Fruit fly (Drosophila melanogaster) whole organism, adult: Measurements from ENCODE around the gene fabp.

ENCODE experiments used
- CG11617 ChIP-seq: fragments of 200-800 bp; sonication (Bioruptor generic); optimal IDR thresholded peaks from 2 replicates; lab custom pipeline; 2017; ENCODE audit warnings: mild to moderate bottlenecking, missing biosample characterization, missing genetic modification reagents, missing genetic modification characterization
- CG12768 ChIP-seq: fragments of 200-800 bp; sonication (Bioruptor generic); optimal IDR thresholded peaks from 2 replicates; lab custom pipeline; 2017; ENCODE audit warnings: missing biosample characterization, missing genetic modification characterization, mild to moderate bottlenecking, moderate library complexity, missing genetic modification reagents
- CG14711 ChIP-seq: fragments of 200-800 bp; sonication (Bioruptor generic); optimal IDR thresholded peaks from 2 replicates; lab custom pipeline; 2018; ENCODE audit warnings: missing biosample characterization, mild to moderate bottlenecking, missing genetic modification characterization, moderate library complexity
- CG1620 ChIP-seq: fragments of 200-800 bp; sonication (Bioruptor generic); optimal IDR thresholded peaks from 2 replicates; lab custom pipeline; 2016; ENCODE audit warnings: missing biosample characterization, missing genetic modification characterization
- CG33017 ChIP-seq: fragments of 200-800 bp; sonication (Bioruptor generic); optimal IDR thresholded peaks from 2 replicates; lab custom pipeline; 2018; ENCODE audit warnings: missing biosample characterization, mild to moderate bottlenecking, missing genetic modification characterization, moderate library complexity
- CG5204 ChIP-seq: fragments of 200-800 bp; sonication (Bioruptor generic); optimal IDR thresholded peaks from 2 replicates; lab custom pipeline; 2016; ENCODE audit warnings: missing biosample characterization, missing genetic modification characterization
- CG7045 ChIP-seq: fragments of 200-800 bp; sonication (Bioruptor generic); optimal IDR thresholded peaks from 2 replicates; lab custom pipeline; 2017; ENCODE audit warnings: missing biosample characterization, mild to moderate bottlenecking, missing genetic modification characterization
- CG7101 ChIP-seq: fragments of 200-800 bp; sonication (Bioruptor generic); optimal IDR thresholded peaks from 2 replicates; lab custom pipeline; 2018; ENCODE audit warnings: missing biosample characterization, mild to moderate bottlenecking, missing genetic modification characterization, moderate library complexity
- Clk ChIP-seq: fragments of 200-800 bp; sonication (Bioruptor generic); optimal IDR thresholded peaks from 2 replicates; lab custom pipeline; 2017; ENCODE audit warnings: missing biosample characterization, missing genetic modification characterization
- Crg-1 ChIP-seq: fragments of 200-800 bp; sonication (Bioruptor generic); optimal IDR thresholded peaks from 2 replicates; lab custom pipeline; 2016; ENCODE audit warnings: missing biosample characterization, missing genetic modification characterization
- Hr96 ChIP-seq: fragments of 200-800 bp; sonication (Bioruptor generic); optimal IDR thresholded peaks from 2 replicates; lab custom pipeline; 2016; ENCODE audit warnings: missing biosample characterization, missing genetic modification characterization
- Mnt ChIP-seq: fragments of 200-800 bp; sonication (Bioruptor generic); optimal IDR thresholded peaks from 2 replicates; lab custom pipeline; 2016; ENCODE audit warnings: missing biosample characterization, mild to moderate bottlenecking, missing genetic modification characterization
- bab1 ChIP-seq: fragments of 200-800 bp; sonication (Bioruptor generic); optimal IDR thresholded peaks from 3 replicates; lab custom pipeline; 2019; ENCODE audit warnings: missing biosample characterization, mild to moderate bottlenecking, missing genetic modification characterization, moderate library complexity
- cic ChIP-seq: fragments of 200-800 bp; sonication (Bioruptor generic); optimal IDR thresholded peaks from 2 replicates; lab custom pipeline; 2017; ENCODE audit warnings: missing biosample characterization, mild to moderate bottlenecking, missing genetic modification characterization, moderate library complexity
- cnc ChIP-seq, 2 experiments: fragments of >200 bp; optimal IDR thresholded peaks; 2 replicates each; lab custom pipeline; 2017
- kay ChIP-seq: fragments of 200-800 bp; sonication (Bioruptor generic); peaks from one replicate; lab custom pipeline; 2016; ENCODE audit warnings: missing biosample characterization, missing genetic modification characterization, borderline replicate concordance
- ovo ChIP-seq: fragments of 200-800 bp; sonication (Bioruptor generic); optimal IDR thresholded peaks from 2 replicates; lab custom pipeline; 2016; ENCODE audit warnings: missing biosample characterization, missing genetic modification characterization
- pad ChIP-seq: fragments of 200-800 bp; sonication (Bioruptor generic); optimal IDR thresholded peaks from 3 replicates; lab custom pipeline; 2017; ENCODE audit warnings: missing biosample characterization, missing genetic modification characterization, mild to moderate bottlenecking, moderate library complexity, missing genetic modification reagents
- tj ChIP-seq: fragments of 200-800 bp; sonication (Bioruptor generic); optimal IDR thresholded peaks from 3 replicates; lab custom pipeline; 2017; ENCODE audit warnings: missing biosample characterization, mild to moderate bottlenecking, missing genetic modification characterization, moderate library complexity
- toe ChIP-seq: fragments of 200-800 bp; sonication (Bioruptor generic); optimal IDR thresholded peaks from 2 replicates; lab custom pipeline; 2016; ENCODE audit warnings: missing biosample characterization, missing genetic modification characterization

Gene fabp

DNA sequence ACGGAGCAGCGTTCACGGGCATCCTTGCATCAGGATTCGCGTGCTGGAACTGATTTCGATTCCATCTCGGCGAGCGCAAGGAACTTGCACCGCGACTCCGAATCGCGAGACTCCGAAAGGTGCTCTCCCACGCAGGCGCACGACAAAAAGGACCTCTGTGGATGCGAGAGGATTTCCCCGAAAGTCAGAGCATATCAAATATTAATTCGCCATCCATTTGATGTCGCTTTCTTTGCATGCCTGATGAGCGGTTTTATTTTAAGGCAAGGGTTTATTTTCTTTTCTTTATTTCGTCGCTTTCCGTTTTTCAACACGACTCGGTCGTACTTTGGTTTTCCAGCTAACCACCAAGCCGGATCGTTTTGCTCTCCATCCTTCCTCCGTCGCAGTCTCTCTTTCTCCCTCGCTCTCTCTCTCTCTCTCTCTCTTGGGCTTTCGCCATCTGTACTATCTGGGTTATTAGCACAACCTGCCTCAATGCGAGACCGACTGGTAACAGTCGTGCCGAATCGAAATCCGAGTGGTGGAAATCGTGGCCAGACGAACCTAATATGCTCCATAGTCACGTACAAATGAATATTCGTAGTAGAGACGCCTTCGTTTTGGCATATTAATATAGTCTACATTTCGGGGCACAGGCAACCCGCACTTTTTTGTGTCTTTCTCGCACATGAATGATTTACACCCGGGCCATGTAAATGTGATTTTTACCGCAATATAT lies 23.8 kb downstream of the fabp start, which contains the start of gene dpr4:
TSS of gene dpr4 (minus strand) at position 51 of the 721 bp plus-strand sequence.
- no peak for TF ChIP-seq CG11617 (GFP tag; lab: Kevin White, UChicago)
- TF ChIP-seq pad (GFP tag; lab: Kevin White, UChicago), result no peak
- no peak for TF ChIP-seq cic
- TF ChIP-seq Crg-1 (GFP tag; lab: Kevin White, UChicago), result no peak
- no peak for TF ChIP-seq CG7101
- no peak for TF ChIP-seq ovo (GFP tag; lab: Kevin White, UChicago)
- TF ChIP-seq Hr96 (GFP tag; lab: Kevin White, UChicago), result no peak
- TF ChIP-seq CG7045 (GFP tag; lab: Kevin White, UChicago), result no peak
- TF ChIP-seq kay, result no peak
- no peak for TF ChIP-seq CG1620 (GFP tag; lab: Kevin White, UChicago)
- no peak for TF ChIP-seq CG33017 (tag; lab: Kevin White, UChicago)
- no peak for TF ChIP-seq cnc (optimal IDR thresholded peaks at IDR 0.05; lab: Kevin White, UChicago)
- TF ChIP-seq CG14711 (tag; lab: Kevin White, UChicago), result no peak
- no peak for TF ChIP-seq bab1
- TF ChIP-seq CG12768, result no peak
- no peak for TF ChIP-seq tj (GFP tag; lab: Kevin White, UChicago)
- TF ChIP-seq Mnt (GFP tag; lab: Kevin White, UChicago), result no peak
- TF ChIP-seq toe (GFP tag; lab: Kevin White, UChicago), result no peak

- no peak for TF ChIP-seq CG7101
- no peak for TF ChIP-seq ovo (GFP tag; lab: Kevin White, UChicago)
- no peak for TF ChIP-seq Crg-1 (GFP tag; lab: Kevin White, UChicago)
- TF ChIP-seq kay, result no peak
- no peak for TF ChIP-seq CG12768
- no peak for TF ChIP-seq CG1620 (GFP tag; lab: Kevin White, UChicago)
- no peak for TF ChIP-seq toe (GFP tag; lab: Kevin White, UChicago)
- TF ChIP-seq CG7045 (GFP tag; lab: Kevin White, UChicago), result no peak
- no peak for TF ChIP-seq CG5204
- no peak for TF ChIP-seq Hr96 (GFP tag; lab: Kevin White, UChicago)
- TF ChIP-seq Clk, result no peak
- TF ChIP-seq pad (GFP tag; lab: Kevin White, UChicago), result no peak
- no peak for TF ChIP-seq cic
- TF ChIP-seq tj (GFP tag; lab: Kevin White, UChicago), result no peak
- TF ChIP-seq Mnt (GFP tag; lab: Kevin White, UChicago), result no peak
- TF ChIP-seq CG33017 (tag; lab: Kevin White, UChicago), result no peak
- TF ChIP-seq CG14711 (tag; lab: Kevin White, UChicago), result no peak
- no peak for TF ChIP-seq cnc (optimal IDR thresholded peaks at IDR 0.05; lab: Kevin White, UChicago)
Observed at dm6 chr3R:11531893-11532292, 35.0 kb downstream of the fabp start.
